Worm (Caenorhabditis elegans) whole organism, mixed stage, embryonic: ENCODE results near the gene F41F3.3.

Source experiments
- ceh-43 ChIP-seq: fragments of 200-800 bp; sonication (Bioruptor generic); optimal IDR thresholded peaks from 2 replicates; lab custom pipeline; 2018; ENCODE audit warnings: mild to moderate bottlenecking, missing genetic modification characterization, moderate library complexity, missing compliant biosample characterization
- elt-1 ChIP-seq: sonication (generic microtip); optimal IDR thresholded peaks from 2 replicates; lab custom pipeline; 2017; ENCODE audit warnings: missing genetic modification characterization, mild to moderate bottlenecking, missing compliant biosample characterization, antibody characterized with exemption, moderate library complexity, borderline replicate concordance; ENCODE audit not compliant: insufficient read depth
- elt-3 ChIP-seq: fragments of 150-350 bp; optimal IDR thresholded peaks from 2 replicates; lab custom pipeline; 2014; ENCODE audit warnings: missing biosample characterization, missing genetic modification characterization
- lin-13 ChIP-seq: fragments of 150-350 bp; optimal IDR thresholded peaks from 2 replicates; lab custom pipeline; 2014; ENCODE audit warnings: missing biosample characterization, missing genetic modification characterization
- lsy-2 ChIP-seq: fragments of 150-350 bp; optimal IDR thresholded peaks from 2 replicates; lab custom pipeline; 2014; ENCODE audit warnings: missing biosample characterization, missing genetic modification characterization
- mab-5 ChIP-seq: fragments of 150-350 bp; optimal IDR thresholded peaks from 2 replicates; lab custom pipeline; 2014; ENCODE audit warnings: missing biosample characterization, missing genetic modification characterization
- nhr-12 ChIP-seq: fragments of 150-350 bp; optimal IDR thresholded peaks from 2 replicates; lab custom pipeline; 2014; ENCODE audit warnings: missing biosample characterization, missing genetic modification characterization
- nhr-237 ChIP-seq: fragments of 150-350 bp; optimal IDR thresholded peaks from 2 replicates; lab custom pipeline; 2014; ENCODE audit warnings: missing biosample characterization, missing genetic modification characterization
- nhr-28 ChIP-seq: fragments of 150-350 bp; optimal IDR thresholded peaks from 2 replicates; lab custom pipeline; 2014; ENCODE audit warnings: missing biosample characterization, missing genetic modification characterization
- nhr-76 ChIP-seq: sonication (generic microtip); optimal IDR thresholded peaks from 2 replicates; lab custom pipeline; 2017; ENCODE audit warnings: missing biosample characterization, missing genetic modification characterization
- sptf-1 ChIP-seq: sonication (generic microtip); optimal IDR thresholded peaks from 2 replicates; lab custom pipeline; 2017; ENCODE audit warnings: mild to moderate bottlenecking, missing genetic modification characterization, moderate library complexity, missing compliant biosample characterization
- tbx-8 ChIP-seq: fragments of 200-800 bp; sonication (Bioruptor generic); optimal IDR thresholded peaks from 2 replicates; lab custom pipeline; 2018; ENCODE audit warnings: mild to moderate bottlenecking, missing genetic modification characterization, moderate library complexity, missing compliant biosample characterization
- unc-39 ChIP-seq: fragments of 150-350 bp; optimal IDR thresholded peaks from 2 replicates; lab custom pipeline; 2014; ENCODE audit warnings: missing biosample characterization, missing genetic modification characterization

ce11 chrV:4691657-4692056 lies 43.6 kb upstream of the F41F3.3 start:
- TF ChIP-seq unc-39 (no peak), nhr-12 (tag; lab: Kevin White, UChicago) (no peak), elt-3 (tag; lab: Kevin White, UChicago) (no peak), tbx-8 (no peak), lin-13 (tag; lab: Kevin White, UChicago) (no peak), ceh-43 (GFP tag; lab: Kevin White, UChicago) (no peak), nhr-237 (tag; lab: Kevin White, UChicago) (no peak), sptf-1 (no peak), nhr-76 (tag; lab: Kevin White, UChicago) (no peak), lsy-2 (tag; lab: Kevin White, UChicago) (no peak), nhr-28 (tag; lab: Kevin White, UChicago) (no peak), mab-5 (tag; lab: Kevin White, UChicago) (no peak), elt-1 (tag; lab: Kevin White, UChicago) (no peak)
